Worm (Caenorhabditis elegans) whole organism, L2 larva: ENCODE results near the gene vab-3.

Experiments
- R02D3.7 ChIP-seq: fragments of 150-350 bp; optimal IDR thresholded peaks from 2 replicates; lab custom pipeline; 2014; ENCODE audit warnings: missing biosample characterization, missing genetic modification characterization
- alr-1 ChIP-seq: fragments of 150-350 bp; optimal IDR thresholded peaks from 2 replicates; lab custom pipeline; 2014; ENCODE audit warnings: missing biosample characterization, missing genetic modification characterization
- ama-1 ChIP-seq: fragments of 150-350 bp; optimal IDR thresholded peaks from 2 replicates; lab custom pipeline; 2018; ENCODE audit warnings: inconsistent platforms
- egl-27 ChIP-seq: sonication (generic microtip); optimal IDR thresholded peaks from 3 replicates; lab custom pipeline; 2017; ENCODE audit warnings: missing biosample characterization, missing genetic modification reagents, missing genetic modification characterization
- fos-1 ChIP-seq: fragments of 150-350 bp; optimal IDR thresholded peaks from 2 replicates; lab custom pipeline; 2014; ENCODE audit warnings: missing biosample characterization, missing genetic modification characterization
- lin-39 ChIP-seq: fragments of 150-350 bp; optimal IDR thresholded peaks from 2 replicates; lab custom pipeline; 2014; ENCODE audit warnings: missing biosample characterization, missing genetic modification reagents, missing genetic modification characterization
- lsy-2 ChIP-seq, 2 experiments: fragments of 150-350 bp in 1 of 2; sonication (generic microtip) in 1 of 2; optimal IDR thresholded peaks; 2 replicates each; lab custom pipeline; 2014 to 2017; ENCODE audit warnings: missing biosample characterization in 2 of 2, missing genetic modification characterization in 2 of 2
- nhr-21 ChIP-seq: fragments of 150-350 bp; optimal IDR thresholded peaks from 2 replicates; lab custom pipeline; 2014; ENCODE audit warnings: missing biosample characterization, missing genetic modification characterization
- nhr-23 ChIP-seq: fragments of 150-350 bp; optimal IDR thresholded peaks from 2 replicates; lab custom pipeline; 2014; ENCODE audit warnings: missing biosample characterization, missing genetic modification reagents, missing genetic modification characterization
- nhr-25 ChIP-seq: fragments of 150-350 bp; sonication (generic microtip); optimal IDR thresholded peaks from 3 replicates; lab custom pipeline; 2014; ENCODE audit warnings: missing biosample characterization, missing genetic modification characterization
- skn-1 ChIP-seq: sonication (generic microtip); optimal IDR thresholded peaks from 2 replicates; lab custom pipeline; 2017; ENCODE audit warnings: missing biosample characterization, missing genetic modification characterization
- unc-39 ChIP-seq: fragments of 150-350 bp; optimal IDR thresholded peaks from 2 replicates; lab custom pipeline; 2014; ENCODE audit warnings: missing biosample characterization, missing genetic modification characterization
- unc-62 ChIP-seq: fragments of 150-350 bp; optimal IDR thresholded peaks from 2 replicates; lab custom pipeline; 2014; ENCODE audit warnings: missing biosample characterization, missing genetic modification reagents, missing genetic modification characterization
- ztf-11 ChIP-seq: sonication (generic microtip); optimal IDR thresholded peaks from 2 replicates; lab custom pipeline; 2017; ENCODE audit warnings: missing biosample characterization, missing genetic modification characterization

DNA sequence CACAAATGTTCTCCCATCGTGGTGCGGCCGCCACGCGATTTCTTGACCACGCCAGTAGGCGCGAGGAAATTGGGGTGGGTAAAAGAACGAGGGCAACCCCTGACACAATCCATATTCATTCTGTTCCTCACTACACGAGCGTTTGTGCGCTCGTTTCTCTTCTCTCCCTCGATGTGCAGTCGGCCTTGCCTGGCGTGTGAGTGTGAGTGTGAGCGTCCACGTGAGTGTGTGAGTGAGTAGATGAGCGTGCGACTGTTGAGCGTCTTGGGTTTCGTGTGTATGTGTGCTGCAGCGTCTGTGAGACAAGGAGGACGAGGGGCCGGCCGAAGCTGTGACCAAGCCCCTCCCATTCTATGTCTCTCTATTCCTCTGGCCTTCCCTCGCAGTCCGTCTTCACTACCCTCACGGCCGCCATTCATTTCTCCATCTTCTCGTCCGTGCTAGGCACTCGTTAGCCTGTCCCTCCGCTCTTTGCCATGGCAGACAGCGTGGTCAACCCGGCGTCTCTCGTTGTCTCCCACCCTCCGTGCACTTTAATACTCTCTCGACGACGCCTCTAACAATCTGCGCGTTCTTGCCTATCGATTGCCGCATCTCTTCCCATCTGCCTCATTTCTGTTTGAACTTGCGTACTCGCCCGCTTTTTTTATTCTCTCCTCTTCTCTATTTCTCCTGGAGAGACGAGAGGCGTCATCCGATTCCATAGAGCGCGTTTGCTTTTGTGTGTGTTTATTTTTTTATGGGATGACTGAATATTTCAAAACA lies 68.9 kb downstream of the vab-3 start:
- no peak for TF ChIP-seq nhr-23 (tag; lab: Kevin White, UChicago)
- TF ChIP-seq unc-39 (tag; lab: Kevin White, UChicago), result peak; percentile 78
- no peak for TF ChIP-seq R02D3.7 (tag; lab: Kevin White, UChicago)
- TF ChIP-seq alr-1 (tag; lab: Kevin White, UChicago), result peak; percentile 81
- TF ChIP-seq nhr-21 (tag; lab: Kevin White, UChicago), result peak; percentile 95
- TF ChIP-seq lin-39 (tag; lab: Kevin White, UChicago), result peak; percentile 33
- peak; percentile 87 for TF ChIP-seq fos-1
- TF ChIP-seq skn-1 (tag; lab: Kevin White, UChicago), result peak; percentile 47
- peak; percentile 93 for TF ChIP-seq egl-27 (tag; lab: Kevin White, UChicago)
- TF ChIP-seq nhr-25 (tag; lab: Kevin White, UChicago), result peak; percentile 93
- peak; percentile 81 for TF ChIP-seq ztf-11
- TF ChIP-seq ama-1 (lab: Kevin White, UChicago), result peak; percentile 92
- peak; percentile 31 for TF ChIP-seq unc-62 (GFP tag; lab: Kevin White, UChicago)
- peak; percentile 64 to 88 for TF ChIP-seq lsy-2 (tag; optimal IDR thresholded peaks at IDR 0.05; lab: Kevin White, UChicago)
